Worm (Caenorhabditis elegans) whole organism, L3 larva: ENCODE results near the gene Y44A6D.1.

ENCODE experiments used
- aly-2 ChIP-seq: fragments of 150-350 bp; optimal IDR thresholded peaks from 2 replicates; lab custom pipeline; 2014; ENCODE audit warnings: missing biosample characterization, missing genetic modification characterization
- ceh-82 ChIP-seq: fragments of 150-350 bp; optimal IDR thresholded peaks from 2 replicates; lab custom pipeline; 2014; ENCODE audit warnings: missing biosample characterization, missing genetic modification characterization

- TF ChIP-seq aly-2 (tag; lab: Kevin White, UChicago) (no peak), ceh-82 (tag; lab: Kevin White, UChicago) (no peak)
Measured at ce11 chrV:20763192-20763591, 26.6 kb downstream of the Y44A6D.1 start.
